Worm (Caenorhabditis elegans): ENCODE data around the gene phyh-1.

Gene phyh-1

DNA sequence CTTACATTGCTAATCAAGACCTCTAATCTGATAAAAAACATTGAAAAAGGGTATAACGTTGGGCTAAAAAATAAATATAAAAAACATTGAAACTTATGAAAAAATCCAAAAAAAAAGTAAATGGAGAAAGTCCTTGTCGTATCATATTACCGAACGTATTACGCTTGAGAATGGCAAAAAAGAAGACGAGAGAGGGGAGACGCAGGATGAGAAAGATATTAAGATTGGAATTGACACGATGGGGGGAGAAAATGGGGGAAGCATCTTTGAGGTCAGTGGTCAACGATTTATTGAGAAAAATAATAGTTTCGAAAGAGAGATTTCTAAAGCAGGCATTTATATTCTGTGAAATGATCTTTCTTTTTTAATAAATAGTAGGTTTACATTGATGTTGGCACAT is 49.9 kb downstream of the phyh-1 start:
- TF ChIP-seq ztf-23 (GFP tag; IDR thresholded peaks at IDR 0.05) = no peak
- TF ChIP-seq ref-1 (GFP tag; conservative IDR thresholded peaks at IDR 0.05) = no peak
- TF ChIP-seq ztf-29 (GFP tag; IDR thresholded peaks at IDR 0.05) = no peak
- no peak for TF ChIP-seq med-1 (GFP tag; optimal IDR thresholded peaks at IDR 0.05; ENCODE audit: insufficient read depth)
- TF ChIP-seq klf-2 (GFP tag; conservative IDR thresholded peaks at IDR 0.05) = no peak
- TF ChIP-seq T22C8.4 (GFP tag; IDR thresholded peaks at IDR 0.05) = no peak
- no peak for TF ChIP-seq cog-1 (tag; optimal IDR thresholded peaks at IDR 0.05)
- no peak for TF ChIP-seq flt-1 (GFP tag; IDR thresholded peaks at IDR 0.05)
- no peak for TF ChIP-seq tab-1 (GFP tag; IDR thresholded peaks at IDR 0.05)

DNA sequence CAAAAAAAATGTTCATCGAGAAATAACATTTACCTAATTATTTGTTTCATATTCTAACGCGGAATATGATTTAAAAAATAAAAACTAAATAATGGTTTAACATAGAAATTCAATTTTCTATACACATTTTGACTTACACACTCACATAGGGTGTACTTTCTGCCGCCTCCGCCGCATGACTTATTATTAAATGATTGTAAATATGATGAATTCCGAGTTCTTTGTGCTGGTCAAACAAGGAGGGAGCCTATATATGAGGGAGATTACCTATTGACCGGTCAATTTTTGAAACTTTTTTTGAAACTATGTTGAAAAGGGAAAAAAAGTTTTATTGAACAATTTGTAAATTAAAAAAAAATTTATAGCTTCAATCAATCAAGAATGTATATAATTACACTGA is 51.3 kb downstream of the phyh-1 start:
- TF ChIP-seq T22C8.4 (GFP tag; IDR thresholded peaks at IDR 0.05) = no peak
- TF ChIP-seq ztf-29 (GFP tag; IDR thresholded peaks at IDR 0.05) = no peak
- no peak for TF ChIP-seq ref-1 (GFP tag; conservative IDR thresholded peaks at IDR 0.05)
- TF ChIP-seq cog-1 (tag; optimal IDR thresholded peaks at IDR 0.05) = no peak
- TF ChIP-seq klf-2 (GFP tag; conservative IDR thresholded peaks at IDR 0.05) = no peak
- no peak for TF ChIP-seq ztf-23 (GFP tag; IDR thresholded peaks at IDR 0.05)
- TF ChIP-seq flt-1 (GFP tag; IDR thresholded peaks at IDR 0.05) = no peak
- no peak for TF ChIP-seq med-1 (GFP tag; optimal IDR thresholded peaks at IDR 0.05; ENCODE audit: insufficient read depth)
- no peak for TF ChIP-seq tab-1 (GFP tag; IDR thresholded peaks at IDR 0.05)
